Fruit fly (Drosophila melanogaster): ENCODE measurements around the gene GluClalpha.

DNA sequence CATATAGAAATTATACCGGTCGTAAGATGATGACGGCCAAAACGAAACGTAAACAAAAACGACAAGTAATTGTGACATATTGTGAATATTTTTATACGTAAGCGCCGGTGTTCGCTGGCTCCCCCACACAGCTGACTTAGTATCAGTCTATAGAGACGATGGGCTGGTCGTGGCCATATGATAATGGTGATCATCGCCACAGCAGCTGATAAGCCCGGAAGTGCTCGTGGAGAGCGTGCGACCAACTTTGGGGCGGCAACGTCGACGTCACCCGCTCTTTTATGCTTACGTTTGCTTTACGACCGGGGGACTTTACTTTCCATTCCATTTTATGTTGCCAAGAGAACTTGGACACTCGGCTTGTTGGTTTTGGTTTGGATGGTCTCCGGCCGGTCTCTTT lies 62.2 kb downstream of the GluClalpha start:
- no peak for TF ChIP-seq EcR (GFP tag; optimal IDR thresholded peaks at IDR 0.05)
- no peak for TF ChIP-seq pan (optimal IDR thresholded peaks at IDR 0.05)
